Worm (Caenorhabditis elegans): ENCODE measurements around the gene aagr-4.

aagr-4 gene

ce11 chrX:425535-425934 is 34.9 kb upstream of the aagr-4 start, which contains the start of gene ZK1193.2:
Gene ZK1193.2, minus strand, starts transcription at chrX:425635.
- TF ChIP-seq hlh-30 (tag; optimal IDR thresholded peaks at IDR 0.05; ENCODE audit: insufficient read depth) (no peak), D1046.2 (GFP tag; IDR thresholded peaks at IDR 0.05) (no peak), zfp-2 (tag; optimal IDR thresholded peaks at IDR 0.05) (no peak), nhr-42 (GFP tag; IDR thresholded peaks at IDR 0.05) (no peak), lir-3 (tag; optimal IDR thresholded peaks at IDR 0.05) (no peak), unc-39 (tag; optimal IDR thresholded peaks at IDR 0.05) (no peak), skn-1 (tag; optimal IDR thresholded peaks at IDR 0.05) (no peak), zag-1 (tag; optimal IDR thresholded peaks at IDR 0.05) (no peak), ceh-44 (GFP tag; IDR thresholded peaks at IDR 0.05) (no peak), egl-27 (tag; optimal IDR thresholded peaks at IDR 0.05) (no peak)

- TF ChIP-seq hmg-1.1 (GFP tag; IDR thresholded peaks at IDR 0.05) (no peak), lim-7 (GFP tag; IDR thresholded peaks at IDR 0.05) (0 out of 2 replicates have a peak, but pooled peaks have one; percentile 9), set-16 (GFP tag; IDR thresholded peaks at IDR 0.05) (peak; percentile 55), nhr-77 (tag; optimal IDR thresholded peaks at IDR 0.05) (no peak)
These were observed 28.9 kb upstream of the aagr-4 start for ce11 chrX:431596-431995.

- TF ChIP-seq lin-29 (GFP tag; IDR thresholded peaks at IDR 0.05) = 0 out of 2 replicates have a peak, but pooled peaks have one; percentile 39
- no peak for TF ChIP-seq ZK546.5 (tag; optimal IDR thresholded peaks at IDR 0.05)
- peak; percentile 32 for TF ChIP-seq mep-1 (tag; optimal IDR thresholded peaks at IDR 0.05)
- peak; percentile 14 for TF ChIP-seq hlh-30 (tag; optimal IDR thresholded peaks at IDR 0.05; ENCODE audit: insufficient read depth)
- TF ChIP-seq mxl-3 (GFP tag; optimal IDR thresholded peaks at IDR 0.05) = peak; percentile 58
- peak; percentile 40 for TF ChIP-seq hlh-11 (tag; optimal IDR thresholded peaks at IDR 0.05)
- peak in 1 of 2 experiments; percentile 82 for TF ChIP-seq unc-62 (GFP tag; optimal IDR thresholded peaks at IDR 0.05 in 1 of 2)
- TF ChIP-seq unc-62 (tag; optimal IDR thresholded peaks at IDR 0.05) = no peak
- TF ChIP-seq mdl-1 (tag; optimal IDR thresholded peaks at IDR 0.05) = peak in 1 of 2 experiments; percentile 11
- no peak for TF ChIP-seq F44E2.7 (GFP tag; IDR thresholded peaks at IDR 0.05)
- TF ChIP-seq nhr-28 (tag; optimal IDR thresholded peaks at IDR 0.05) = peak; percentile 2
- peak; percentile 11 for TF ChIP-seq mes-2 (tag; optimal IDR thresholded peaks at IDR 0.05; ENCODE audit: poor library complexity, severe bottlenecking)
- peak; percentile 92 for TF ChIP-seq aha-1 (tag)
- no peak for TF ChIP-seq gei-8 (GFP tag; optimal IDR thresholded peaks at IDR 0.05)
These were observed 27.3 kb upstream of the aagr-4 start for ce11 chrX:433029-433693.

ce11 chrX:433747-434146 is 26.7 kb upstream of the aagr-4 start, which contains the start of gene dve-1:
Gene dve-1, minus strand, starts transcription at chrX:433812.
- peak in 1 of 2 experiments; percentile 8 for TF ChIP-seq unc-62 (GFP tag; optimal IDR thresholded peaks at IDR 0.05 in 1 of 2)
- TF ChIP-seq unc-62 (tag; optimal IDR thresholded peaks at IDR 0.05) = no peak
- no peak for TF ChIP-seq saeg-2 (GFP tag; IDR thresholded peaks at IDR 0.05)

- TF ChIP-seq ceh-32 (tag; optimal IDR thresholded peaks at IDR 0.05; ENCODE audit: poor library complexity) (no peak), pqm-1 (tag; optimal IDR thresholded peaks at IDR 0.05) (peak; percentile 2), lin-15B (tag; optimal IDR thresholded peaks at IDR 0.05) (no peak), dmd-9 (GFP tag; IDR thresholded peaks at IDR 0.05) (no peak), nhr-10 (tag; optimal IDR thresholded peaks at IDR 0.05) (no peak), pha-4 (GFP tag; IDR thresholded peaks at IDR 0.05) (no peak), pha-4 (tag; optimal IDR thresholded peaks at IDR 0.05) (no peak), Y48G9A.11 (GFP tag; IDR thresholded peaks at IDR 0.05) (no peak), lin-39 (tag; optimal IDR thresholded peaks at IDR 0.05) (no peak), daf-16 (GFP tag; optimal IDR thresholded peaks at IDR 0.05) (no peak), daf-16 (tag; optimal IDR thresholded peaks at IDR 0.05) (peak; percentile 46), fos-1 (tag; optimal IDR thresholded peaks at IDR 0.05) (no peak), ztf-7 (tag; optimal IDR thresholded peaks at IDR 0.05) (no peak), mdl-1 (tag; optimal IDR thresholded peaks at IDR 0.05) (no peak), vab-7 (GFP tag; IDR thresholded peaks at IDR 0.05) (no peak), T20F7.1 (GFP tag; optimal IDR thresholded peaks at IDR 0.05) (no peak), ceh-62 (tag; optimal IDR thresholded peaks at IDR 0.05) (no peak), ceh-82 (tag; optimal IDR thresholded peaks at IDR 0.05) (no peak), egl-43 (GFP tag; IDR thresholded peaks at IDR 0.05) (no peak)
These were observed 22.1 kb upstream of the aagr-4 start for ce11 chrX:438396-438795.

Data from whole organism, L4 larva.